Worm (Caenorhabditis elegans) whole organism, late embryonic: ENCODE measurements around the gene ugt-58.

Experiments used
- F13H6.1 ChIP-seq: sonication (generic microtip); optimal IDR thresholded peaks from 2 replicates; lab custom pipeline; 2016; ENCODE audit warnings: missing genetic modification characterization, missing compliant biosample characterization
- ama-1 ChIP-seq: fragments of 150-350 bp; optimal IDR thresholded peaks from 2 replicates; lab custom pipeline; 2014
- hlh-13 ChIP-seq: fragments of 200-800 bp; sonication (Bioruptor generic); optimal IDR thresholded peaks from 2 replicates; lab custom pipeline; 2018; ENCODE audit warnings: mild to moderate bottlenecking, missing genetic modification characterization, missing compliant biosample characterization
- hlh-30 ChIP-seq: sonication (generic microtip); optimal IDR thresholded peaks from 2 replicates; lab custom pipeline; 2017; ENCODE audit warnings: antibody characterized with exemption, missing genetic modification characterization, missing compliant biosample characterization; ENCODE audit not compliant: insufficient read depth
- hlh-6 ChIP-seq: sonication (generic microtip); optimal IDR thresholded peaks from 2 replicates; lab custom pipeline; 2016; ENCODE audit warnings: missing genotype, missing genetic modification characterization, missing compliant biosample characterization
- nhr-11 ChIP-seq: fragments of 150-350 bp; optimal IDR thresholded peaks from 2 replicates; lab custom pipeline; 2014; ENCODE audit warnings: missing biosample characterization, missing genetic modification characterization
- pha-4 ChIP-seq: fragments of 150-350 bp; optimal IDR thresholded peaks from 2 replicates; lab custom pipeline; 2018; ENCODE audit warnings: missing biosample characterization, missing genetic modification reagents, missing genetic modification characterization

ce11 chrII:9574406-9574805 is 12.2 kb downstream of the ugt-58 start:
- TF ChIP-seq nhr-11 = no peak
- no peak for TF ChIP-seq pha-4 (tag; lab: Kevin White, UChicago)
- TF ChIP-seq ama-1 (lab: Kevin White, UChicago) = no peak
- no peak for TF ChIP-seq hlh-30
- TF ChIP-seq F13H6.1 (tag; lab: Kevin White, UChicago) = no peak
- TF ChIP-seq hlh-13 (GFP tag; lab: Kevin White, UChicago) = no peak
- no peak for TF ChIP-seq hlh-6 (tag; lab: Kevin White, UChicago)
